Worm (Caenorhabditis elegans) whole organism, L4 larva: Measurements from ENCODE around the gene C12D12.3.
A peak's percentile ranks its signal among the peaks of the same experiment; 100 is the strongest.

ENCODE experiments used
- F37D6.2 ChIP-seq: sonication (generic microtip); optimal IDR thresholded peaks from 2 replicates; lab custom pipeline; 2016; ENCODE audit warnings: mild to moderate bottlenecking, missing genetic modification characterization, missing compliant biosample characterization
- F49E8.2 ChIP-seq: sonication (generic microtip); optimal IDR thresholded peaks from 2 replicates; lab custom pipeline; 2016; ENCODE audit warnings: missing compliant biosample characterization, mild to moderate bottlenecking, missing genetic modification characterization, borderline replicate concordance
- R02D3.7 ChIP-seq: fragments of 150-350 bp; sonication (generic microtip); optimal IDR thresholded peaks from 3 replicates; lab custom pipeline; 2014; ENCODE audit warnings: missing biosample characterization, missing genetic modification characterization
- ZK546.5 ChIP-seq, 2 experiments: sonication (generic microtip); optimal IDR thresholded peaks; 2 replicates each; lab custom pipeline; 2017; ENCODE audit warnings: missing biosample characterization in 2 of 2, missing genetic modification characterization in 2 of 2
- aly-2 ChIP-seq: sonication (generic microtip); optimal IDR thresholded peaks from 2 replicates; lab custom pipeline; 2018; ENCODE audit warnings: missing biosample characterization, missing genetic modification characterization
- attf-4 ChIP-seq: sonication (generic microtip); optimal IDR thresholded peaks from 3 replicates; lab custom pipeline; 2017; ENCODE audit warnings: missing biosample characterization, missing genetic modification characterization
- ceh-28 ChIP-seq: fragments of 150-350 bp; optimal IDR thresholded peaks from 2 replicates; lab custom pipeline; 2014; ENCODE audit warnings: missing biosample characterization, missing genetic modification reagents, missing genetic modification characterization
- ceh-62 ChIP-seq: sonication (generic microtip); optimal IDR thresholded peaks from 2 replicates; lab custom pipeline; 2017; ENCODE audit warnings: missing biosample characterization, missing genetic modification characterization
- ces-1 ChIP-seq: fragments of 150-350 bp; sonication (generic microtip); optimal IDR thresholded peaks from 4 replicates; lab custom pipeline; 2014; ENCODE audit warnings: missing biosample characterization, missing genetic modification reagents, missing genetic modification characterization
- cey-2 ChIP-seq: sonication (generic microtip); optimal IDR thresholded peaks from 3 replicates; lab custom pipeline; 2017; ENCODE audit warnings: missing genetic modification characterization, mild to moderate bottlenecking, missing compliant biosample characterization, antibody characterized with exemption, borderline replicate concordance; ENCODE audit not compliant: insufficient read depth
- daf-19 ChIP-seq: fragments of 200-800 bp; sonication (Bioruptor generic); conservative IDR thresholded peaks from 2 replicates; pipeline ENCODE4 v1.3.6; 2022; ENCODE audit warnings: missing genetic modification characterization, missing compliant biosample characterization
- daf-8 ChIP-seq: fragments of 200-800 bp; sonication (Bioruptor generic); IDR thresholded peaks from 2 replicates; pipeline ENCODE4 v1.3.6; 2022; ENCODE audit warnings: missing genetic modification characterization, missing compliant biosample characterization
- dpl-1 ChIP-seq: fragments of 150-350 bp; optimal IDR thresholded peaks from 2 replicates; lab custom pipeline; 2014; ENCODE audit warnings: missing biosample characterization, missing genetic modification reagents, missing genetic modification characterization
- egl-27 ChIP-seq: sonication (generic microtip); optimal IDR thresholded peaks from 3 replicates; lab custom pipeline; 2017; ENCODE audit warnings: missing biosample characterization, missing genetic modification reagents, missing genetic modification characterization
- hif-1 ChIP-seq, 2 experiments: sonication (generic microtip); optimal IDR thresholded peaks; 2 replicates each; lab custom pipeline; 2016 to 2017; ENCODE audit warnings: missing compliant biosample characterization in 2 of 2, missing genetic modification characterization in 2 of 2, missing genetic modification reagents in 2 of 2, missing genotype in 2 of 2, mild to moderate bottlenecking in 1 of 2
- hmg-1.1 ChIP-seq: fragments of 200-800 bp; sonication (Bioruptor generic); IDR thresholded peaks from 2 replicates; pipeline ENCODE4 v1.3.6; 2022; ENCODE audit warnings: missing genetic modification reagents, missing genetic modification characterization, missing compliant biosample characterization
- lim-7 ChIP-seq: fragments of 200-800 bp; sonication (Bioruptor generic); IDR thresholded peaks from 2 replicates; pipeline ENCODE4 v1.3.6; 2022; ENCODE audit warnings: missing genetic modification characterization, missing compliant biosample characterization
- lin-13 ChIP-seq: fragments of 150-350 bp; optimal IDR thresholded peaks from 2 replicates; lab custom pipeline; 2014; ENCODE audit warnings: missing biosample characterization, missing genetic modification reagents, missing genetic modification characterization
- lin-38 ChIP-seq: fragments of 200-800 bp; sonication (Bioruptor generic); IDR thresholded peaks from 2 replicates; pipeline ENCODE4 v1.3.6; 2022; ENCODE audit warnings: missing genetic modification reagents, missing genetic modification characterization, missing compliant biosample characterization
- lin-39 ChIP-seq: fragments of 150-350 bp; optimal IDR thresholded peaks from 2 replicates; lab custom pipeline; 2014; ENCODE audit warnings: missing biosample characterization, missing genetic modification reagents, missing genetic modification characterization
- lir-3 ChIP-seq: sonication (generic microtip); optimal IDR thresholded peaks from 2 replicates; lab custom pipeline; 2016; ENCODE audit warnings: mild to moderate bottlenecking, missing genetic modification characterization, missing compliant biosample characterization
- lsy-2 ChIP-seq, 2 experiments: fragments of 150-350 bp in 1 of 2; sonication (generic microtip) in 1 of 2; optimal IDR thresholded peaks; 2 replicates each; lab custom pipeline; 2014 to 2017; ENCODE audit warnings: missing biosample characterization in 2 of 2, missing genetic modification characterization in 2 of 2
- madf-5 ChIP-seq, 2 experiments: fragments of 200-800 bp; sonication (Bioruptor generic); IDR thresholded peaks; 2 replicates each; pipeline ENCODE4 v1.3.6; 2022; ENCODE audit warnings: missing compliant biosample characterization in 2 of 2, missing genetic modification characterization in 2 of 2
- mxl-3 ChIP-seq: fragments of 200-800 bp; sonication (Bioruptor generic); optimal IDR thresholded peaks from 2 replicates; lab custom pipeline; 2018; ENCODE audit warnings: mild to moderate bottlenecking, missing genetic modification characterization, missing compliant biosample characterization
- nhr-42 ChIP-seq: fragments of 200-800 bp; sonication (Bioruptor generic); IDR thresholded peaks from 2 replicates; pipeline ENCODE4 v1.3.6; 2022; ENCODE audit warnings: missing genetic modification characterization, missing compliant biosample characterization
- nhr-77 ChIP-seq: fragments of 150-350 bp; optimal IDR thresholded peaks from 2 replicates; lab custom pipeline; 2014; ENCODE audit warnings: missing biosample characterization, missing genetic modification characterization
- saeg-2 ChIP-seq: fragments of 200-800 bp; sonication (Bioruptor generic); IDR thresholded peaks from 2 replicates; pipeline ENCODE4 v1.3.6; 2022; ENCODE audit warnings: missing genetic modification reagents, missing genetic modification characterization, missing compliant biosample characterization
- set-16 ChIP-seq: fragments of 200-800 bp; sonication (Bioruptor generic); IDR thresholded peaks from 2 replicates; pipeline ENCODE4 v1.3.6; 2022; ENCODE audit warnings: missing genetic modification reagents, missing genetic modification characterization, missing compliant biosample characterization
- skn-1 ChIP-seq: fragments of 150-350 bp; optimal IDR thresholded peaks from 2 replicates; lab custom pipeline; 2014; ENCODE audit warnings: missing biosample characterization, missing genetic modification characterization
- snpc-4 ChIP-seq: fragments of 150-350 bp; optimal IDR thresholded peaks from 2 replicates; lab custom pipeline; 2014; ENCODE audit warnings: missing biosample characterization, missing genetic modification characterization
- spr-1 ChIP-seq: sonication (generic microtip); optimal IDR thresholded peaks from 2 replicates; lab custom pipeline; 2016; ENCODE audit warnings: mild to moderate bottlenecking, missing genetic modification characterization, missing compliant biosample characterization
- tag-97 ChIP-seq: fragments of 200-800 bp; sonication (Bioruptor generic); IDR thresholded peaks from 2 replicates; pipeline ENCODE4 v1.3.6; 2022; ENCODE audit warnings: missing genetic modification characterization, missing compliant biosample characterization
- unc-62 ChIP-seq, 3 experiments: fragments of 150-350 bp in 1 of 3; sonication (generic microtip); optimal IDR thresholded peaks in 2 of 3; peaks in 1 of 3; 1 replicate in 1 of 3; 2 replicates in 2 of 3; lab custom pipeline; 2014 to 2017; ENCODE audit warnings: missing biosample characterization in 3 of 3, missing genetic modification characterization in 3 of 3, missing genetic modification reagents in 3 of 3, missing genotype in 1 of 3
- zfp-2 ChIP-seq: sonication (generic microtip); optimal IDR thresholded peaks from 2 replicates; lab custom pipeline; 2016; ENCODE audit warnings: mild to moderate bottlenecking, missing genetic modification characterization, missing compliant biosample characterization
- zfp-3 ChIP-seq: fragments of 200-800 bp; sonication (Bioruptor generic); conservative IDR thresholded peaks from 2 replicates; pipeline ENCODE4 v1.3.6; 2022; ENCODE audit warnings: missing genetic modification reagents, missing genetic modification characterization, missing compliant biosample characterization
- zip-2 ChIP-seq: fragments of 150-350 bp; optimal IDR thresholded peaks from 2 replicates; lab custom pipeline; 2014; ENCODE audit warnings: missing biosample characterization, missing genetic modification characterization
- ztf-7 ChIP-seq: fragments of 150-350 bp; optimal IDR thresholded peaks from 2 replicates; lab custom pipeline; 2014; ENCODE audit warnings: missing biosample characterization, missing genetic modification characterization

The C12D12.3 gene

ce11 chrX:3462086-3462485 lies 27.0 kb upstream of the C12D12.3 start:
- no peak for TF ChIP-seq unc-62 (GFP tag; optimal IDR thresholded peaks at IDR 0.05 in 1 of 2; lab: Kevin White, UChicago)
- no peak for TF ChIP-seq unc-62 (tag; optimal IDR thresholded peaks at IDR 0.05; lab: Kevin White, UChicago)
- no peak for TF ChIP-seq nhr-42
- TF ChIP-seq snpc-4 (tag; lab: Kevin White, UChicago): no peak

DNA sequence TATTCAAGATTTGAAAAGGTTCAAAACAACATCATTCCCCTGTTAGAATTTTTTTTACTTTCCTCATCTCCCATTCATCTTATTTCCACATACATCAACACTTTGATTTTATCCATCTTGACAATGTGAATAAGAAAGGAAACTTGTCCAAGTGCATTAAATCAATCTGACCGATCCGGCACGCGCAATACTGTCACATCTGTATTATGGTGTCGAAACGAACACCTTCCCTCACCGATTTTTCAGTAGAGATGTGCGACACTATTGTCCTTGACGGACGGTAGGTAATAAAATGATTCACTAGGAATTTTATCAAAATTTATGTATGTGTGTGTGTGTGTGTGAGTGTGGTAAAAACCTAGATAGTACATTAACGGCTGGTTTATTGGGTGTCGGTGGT lies 25.2 kb upstream of the C12D12.3 start:
- TF ChIP-seq dpl-1 (GFP tag; lab: Kevin White, UChicago) (no peak), unc-62 (GFP tag; optimal IDR thresholded peaks at IDR 0.05 in 1 of 2; lab: Kevin White, UChicago) (peak in 1 of 2 experiments; percentile 42), unc-62 (tag; optimal IDR thresholded peaks at IDR 0.05; lab: Kevin White, UChicago) (no peak)

- TF ChIP-seq aly-2 (tag; lab: Kevin White, UChicago) (no peak), saeg-2 (GFP tag; lab: Robert Waterston, UW) (0 out of 2 replicates have a peak, but pooled peaks have one; percentile 21)
- TF ChIP-seq, all 104 proteins: peak for 1
These were observed 24.6 kb upstream of the C12D12.3 start for ce11 chrX:3464309-3465038.

- TF ChIP-seq lin-38 (no peak), lin-13 (GFP tag; lab: Kevin White, UChicago) (no peak), saeg-2 (GFP tag; lab: Robert Waterston, UW) (no peak), mxl-3 (no peak), hif-1 (tag; optimal IDR thresholded peaks at IDR 0.05; lab: Kevin White, UChicago) (no peak)
These were observed 23.3 kb upstream of the C12D12.3 start, which contains the start of the genes ZK377.15 and sax-3 for ce11 chrX:3465785-3466184. TSS of gene ZK377.15 (minus strand) at chrX:3465885. TSS of gene sax-3 (minus strand) at chrX:3465927.

DNA sequence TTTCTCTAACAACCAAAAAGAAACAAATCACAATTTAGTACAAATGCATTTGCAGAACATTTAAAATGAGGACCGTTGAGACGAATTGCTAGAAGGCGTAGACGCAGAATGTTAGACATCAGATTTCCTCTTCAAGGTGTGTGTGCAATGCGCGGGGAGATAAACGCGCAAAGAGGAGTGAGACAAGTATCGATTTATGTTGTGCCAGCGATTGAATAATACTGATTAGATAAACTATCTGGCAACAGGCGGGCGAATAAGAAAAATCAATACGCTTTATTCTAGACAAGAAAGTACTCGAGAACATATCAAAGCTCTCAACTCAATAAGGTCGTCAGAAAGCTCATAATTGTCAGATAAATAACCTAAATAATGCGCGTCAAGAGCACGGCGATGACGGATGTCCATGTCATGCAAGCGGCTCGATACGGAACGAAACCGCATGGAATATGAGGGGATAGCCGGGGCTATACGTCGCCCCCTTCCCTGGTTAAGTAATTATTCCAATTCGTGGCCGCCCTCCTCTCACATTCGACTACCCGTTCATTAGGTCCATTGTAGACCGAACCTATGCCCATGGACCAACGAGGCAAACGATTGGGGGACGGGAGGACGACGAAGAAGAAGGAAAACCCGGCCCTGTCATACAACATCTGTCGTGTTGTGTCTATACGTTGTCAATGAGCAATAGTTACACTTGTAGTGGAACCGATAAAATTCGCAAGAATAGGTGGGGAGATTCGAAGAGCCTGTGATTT lies 21.9 kb upstream of the C12D12.3 start:
- no peak for TF ChIP-seq daf-19 (GFP tag; lab: Robert Waterston, UW)
- no peak for TF ChIP-seq ceh-28 (tag; lab: Kevin White, UChicago)
- TF ChIP-seq spr-1 (tag; lab: Kevin White, UChicago): no peak
- no peak for TF ChIP-seq ceh-62 (tag; lab: Kevin White, UChicago)
- TF ChIP-seq ZK546.5 (tag; optimal IDR thresholded peaks at IDR 0.05; lab: Kevin White, UChicago): no peak
- TF ChIP-seq nhr-42: no peak
- TF ChIP-seq nhr-77 (tag; lab: Kevin White, UChicago): no peak
- TF ChIP-seq lir-3 (tag; lab: Kevin White, UChicago): no peak
- no peak for TF ChIP-seq ces-1 (GFP tag; lab: Kevin White, UChicago)

- TF ChIP-seq cey-2 (tag; lab: Kevin White, UChicago): no peak
- no peak for TF ChIP-seq hif-1 (tag; optimal IDR thresholded peaks at IDR 0.05; lab: Kevin White, UChicago)
- TF ChIP-seq ceh-62 (tag; lab: Kevin White, UChicago): no peak
- TF ChIP-seq F37D6.2: no peak
- TF ChIP-seq daf-19 (GFP tag; lab: Robert Waterston, UW): no peak
- TF ChIP-seq madf-5 (GFP tag; IDR thresholded peaks at IDR 0.05; lab: Robert Waterston, UW): no peak
- no peak for TF ChIP-seq zfp-2 (tag; lab: Kevin White, UChicago)
- TF ChIP-seq F49E8.2: no peak
- TF ChIP-seq ztf-7: no peak
- TF ChIP-seq lin-39 (tag; lab: Kevin White, UChicago): no peak
- TF ChIP-seq lin-13 (GFP tag; lab: Kevin White, UChicago): no peak
- no peak for TF ChIP-seq ZK546.5 (tag; optimal IDR thresholded peaks at IDR 0.05; lab: Kevin White, UChicago)
- no peak for TF ChIP-seq zfp-3 (GFP tag; lab: Robert Waterston, UW)
- no peak for TF ChIP-seq lsy-2 (tag; optimal IDR thresholded peaks at IDR 0.05; lab: Kevin White, UChicago)
- TF ChIP-seq daf-8 (GFP tag; lab: Robert Waterston, UW): no peak
- no peak for TF ChIP-seq R02D3.7 (tag; lab: Kevin White, UChicago)
- no peak for TF ChIP-seq hmg-1.1
- TF ChIP-seq tag-97 (GFP tag; lab: Robert Waterston, UW): no peak
- no peak for TF ChIP-seq lim-7
- TF ChIP-seq set-16 (GFP tag; lab: Robert Waterston, UW): peak; percentile 66
- TF ChIP-seq skn-1: no peak
- TF ChIP-seq mxl-3: no peak
- no peak for TF ChIP-seq egl-27 (tag; lab: Kevin White, UChicago)
- TF ChIP-seq zip-2 (tag; lab: Kevin White, UChicago): no peak
- no peak for TF ChIP-seq nhr-77 (tag; lab: Kevin White, UChicago)
- no peak for TF ChIP-seq attf-4 (tag; lab: Kevin White, UChicago)
These were observed 21.1 kb upstream of the C12D12.3 start for ce11 chrX:3467958-3468357.
